Fruit fly (Drosophila melanogaster): Measurements from ENCODE around the gene CG12170.

Gene CG12170

dm6 chr3R:5686049-5686757, 49.2 kb downstream of the CG12170 start (continued):
- TF ChIP-seq phol (tag; optimal IDR thresholded peaks at IDR 0.05) = peak; percentile 46
- no peak for TF ChIP-seq sna (GFP tag; IDR thresholded peaks at IDR 0.05; ENCODE audit: partially characterized antibody)
- no peak for TF ChIP-seq sc (optimal IDR thresholded peaks at IDR 0.05)
- no peak for TF ChIP-seq sc (GFP tag; optimal IDR thresholded peaks at IDR 0.05)
- no peak for TF ChIP-seq CG8281 (tag; optimal IDR thresholded peaks at IDR 0.05)
- TF ChIP-seq Nf-YC (tag; optimal IDR thresholded peaks at IDR 0.05) = peak; percentile 7
- TF ChIP-seq sisA (GFP tag; IDR thresholded peaks at IDR 0.05) = peak; percentile 59
- TF ChIP-seq scrt (GFP tag; optimal IDR thresholded peaks at IDR 0.05) = no peak
- TF ChIP-seq Optix (GFP tag; IDR thresholded peaks at IDR 0.05) = 0 out of 3 replicates have a peak, but pooled peaks have one; percentile 32
- TF ChIP-seq CG3281 (GFP tag; optimal IDR thresholded peaks at IDR 0.05) = peak; percentile 60
- peak; percentile 63 for TF ChIP-seq Sox102F (GFP tag; optimal IDR thresholded peaks at IDR 0.05)
- peak; percentile 94 for TF ChIP-seq grau (tag; optimal IDR thresholded peaks at IDR 0.05)
- TF ChIP-seq Meics (GFP tag; optimal IDR thresholded peaks at IDR 0.05) = peak; percentile 68
- TF ChIP-seq sqz (GFP tag; optimal IDR thresholded peaks at IDR 0.05) = no peak
- peak in 1 of 2 experiments; percentile 22 for TF ChIP-seq chif (GFP tag; optimal IDR thresholded peaks at IDR 0.05)
- TF ChIP-seq CG2889 (GFP tag; IDR thresholded peaks at IDR 0.05) = 0 out of 3 replicates have a peak, but pooled peaks have one; percentile 22
- peak; percentile 53 for TF ChIP-seq bcd (GFP tag; optimal IDR thresholded peaks at IDR 0.05)
- TF ChIP-seq CG6683 (GFP tag; optimal IDR thresholded peaks at IDR 0.05) = peak; percentile 5
- TF ChIP-seq ap (GFP tag; IDR thresholded peaks at IDR 0.05) = no peak; the same call in 1 of the 2 replicates
- TF ChIP-seq Med (GFP tag) = peak; percentile 89
- no peak for TF ChIP-seq btn (GFP tag; optimal IDR thresholded peaks at IDR 0.05)
- no peak for TF ChIP-seq CG4707 (GFP tag; optimal IDR thresholded peaks at IDR 0.05)
- TF ChIP-seq CG31388 (GFP tag; optimal IDR thresholded peaks at IDR 0.05) = no peak
- no peak for TF ChIP-seq CG16813 (GFP tag; IDR thresholded peaks at IDR 0.05; ENCODE audit: partially characterized antibody)
- TF ChIP-seq CG18599 (GFP tag; optimal IDR thresholded peaks at IDR 0.05) = peak; percentile 81
- TF ChIP-seq CG10654 (GFP tag; optimal IDR thresholded peaks at IDR 0.05) = peak; percentile 12
- no peak for TF ChIP-seq unc-4 (GFP tag; IDR thresholded peaks at IDR 0.05; ENCODE audit: partially characterized antibody)
- no peak for TF ChIP-seq nau (GFP tag; optimal IDR thresholded peaks at IDR 0.05)
- no peak for TF ChIP-seq al (GFP tag; IDR thresholded peaks at IDR 0.05)
- no peak for TF ChIP-seq CG12236 (GFP tag; optimal IDR thresholded peaks at IDR 0.05)
- TF ChIP-seq hbn (GFP tag; IDR thresholded peaks at IDR 0.05; ENCODE audit: partially characterized antibody) = no peak
- no peak for TF ChIP-seq CG10267 (tag; optimal IDR thresholded peaks at IDR 0.05)
- no peak for TF ChIP-seq CG3065 (GFP tag; optimal IDR thresholded peaks at IDR 0.05)
- TF ChIP-seq CG12659 (GFP tag; optimal IDR thresholded peaks at IDR 0.05) = peak; percentile 34
- no peak for TF ChIP-seq Atf-2 (GFP tag; optimal IDR thresholded peaks at IDR 0.05)
- peak; percentile 40; the same call in 1 of the 2 replicates for TF ChIP-seq E2f1 (GFP tag; IDR thresholded peaks at IDR 0.05)
- TF ChIP-seq CG18262 (tag; optimal IDR thresholded peaks at IDR 0.05) = peak; percentile 31
- TF ChIP-seq chinmo (GFP tag; IDR thresholded peaks at IDR 0.05; ENCODE audit: partially characterized antibody) = no peak
- peak; percentile 26 for TF ChIP-seq D19B (GFP tag; optimal IDR thresholded peaks at IDR 0.05)
- TF ChIP-seq Dbx (GFP tag; IDR thresholded peaks at IDR 0.05) = 0 out of 3 replicates have a peak, but pooled peaks have one; percentile 41
- no peak for TF ChIP-seq CG14965 (GFP tag; optimal IDR thresholded peaks at IDR 0.05; ENCODE audit: borderline replicate concordance)
- TF ChIP-seq Dfd (GFP tag; optimal IDR thresholded peaks at IDR 0.05) = no peak
- TF ChIP-seq Camta (GFP tag; optimal IDR thresholded peaks at IDR 0.05) = no peak
- TF ChIP-seq CG17829 (tag; optimal IDR thresholded peaks at IDR 0.05) = peak; percentile 23
- TF ChIP-seq CG11504 (tag; optimal IDR thresholded peaks at IDR 0.05) = peak; percentile 72
- TF ChIP-seq BtbVII (GFP tag; optimal IDR thresholded peaks at IDR 0.05) = peak; percentile 25
- TF ChIP-seq CHES-1-like (GFP tag; optimal IDR thresholded peaks at IDR 0.05) = no peak
- TF ChIP-seq CG4820 (GFP tag; optimal IDR thresholded peaks at IDR 0.05) = peak; percentile 31
